Fruit fly (Drosophila melanogaster) whole organism, embryonic: ENCODE measurements around the gene CG5399.

ENCODE experiments used
- Antp ChIP-seq: fragments of 200-800 bp; sonication (Bioruptor generic); optimal IDR thresholded peaks from 3 replicates; lab custom pipeline; 2016; ENCODE audit warnings: missing biosample characterization, missing genetic modification characterization
- Blimp-1 ChIP-seq: fragments of 200-800 bp; sonication (Bioruptor generic); optimal IDR thresholded peaks from 3 replicates; lab custom pipeline; 2018; ENCODE audit warnings: missing biosample characterization, missing genetic modification characterization, mild to moderate bottlenecking, moderate library complexity, missing genetic modification reagents
- BtbVII ChIP-seq: fragments of 200-800 bp; sonication (Bioruptor generic); optimal IDR thresholded peaks from 3 replicates; lab custom pipeline; 2017; ENCODE audit warnings: missing biosample characterization, mild to moderate bottlenecking, missing genetic modification characterization
- CG13424 ChIP-seq: fragments of 200-800 bp; sonication (Bioruptor generic); optimal IDR thresholded peaks from 2 replicates; lab custom pipeline; 2019; ENCODE audit warnings: missing biosample characterization, mild to moderate bottlenecking, missing genetic modification characterization, moderate library complexity
- CG13775 ChIP-seq: fragments of 200-800 bp; sonication (Bioruptor generic); optimal IDR thresholded peaks from 3 replicates; lab custom pipeline; 2017; ENCODE audit warnings: missing biosample characterization, mild to moderate bottlenecking, missing genetic modification characterization
- CG17359 ChIP-seq: fragments of 200-800 bp; sonication (Bioruptor generic); optimal IDR thresholded peaks from 3 replicates; lab custom pipeline; 2018; ENCODE audit warnings: missing biosample characterization, mild to moderate bottlenecking, missing genetic modification characterization, moderate library complexity
- CG17361 ChIP-seq: fragments of 200-800 bp; sonication (Bioruptor generic); IDR thresholded peaks from 3 replicates; pipeline ENCODE4 v1.3.6; 2022; ENCODE audit warnings: missing biosample characterization, missing genetic modification characterization
- CG17912 ChIP-seq: fragments of 200-800 bp; sonication (Bioruptor generic); optimal IDR thresholded peaks from 2 replicates; lab custom pipeline; 2018; ENCODE audit warnings: missing biosample characterization, mild to moderate bottlenecking, missing genetic modification characterization
- CG18476 ChIP-seq: fragments of 200-800 bp; sonication (Bioruptor generic); optimal IDR thresholded peaks from 2 replicates; lab custom pipeline; 2016; ENCODE audit warnings: missing biosample characterization, mild to moderate bottlenecking, missing genetic modification characterization
- CG34376 ChIP-seq: fragments of 200-800 bp; sonication (Bioruptor generic); optimal IDR thresholded peaks from 2 replicates; lab custom pipeline; 2018; ENCODE audit warnings: missing biosample characterization, mild to moderate bottlenecking, missing genetic modification characterization
- CG4617 ChIP-seq: fragments of 200-800 bp; sonication (Bioruptor generic); optimal IDR thresholded peaks from 3 replicates; lab custom pipeline; 2016; ENCODE audit warnings: missing biosample characterization, missing genetic modification characterization, borderline replicate concordance
- CG4730 ChIP-seq: fragments of 200-800 bp; sonication (Bioruptor generic); IDR thresholded peaks from 2 replicates; pipeline ENCODE4 v1.3.6; 2022; ENCODE audit warnings: missing biosample characterization, missing genetic modification characterization
- CG5953 ChIP-seq: fragments of 200-800 bp; sonication (Bioruptor generic); IDR thresholded peaks from 2 replicates; pipeline ENCODE4 v1.3.6; 2022; ENCODE audit warnings: missing biosample characterization, missing genetic modification characterization
- CG6689 ChIP-seq: fragments of 200-800 bp; sonication (Bioruptor generic); IDR thresholded peaks from 2 replicates; pipeline ENCODE4 v1.3.6; 2022; ENCODE audit warnings: missing biosample characterization, missing genetic modification characterization
- CG8281 ChIP-seq: fragments of 200-800 bp; sonication (Bioruptor generic); optimal IDR thresholded peaks from 2 replicates; lab custom pipeline; 2018; ENCODE audit warnings: missing biosample characterization, mild to moderate bottlenecking, missing genetic modification characterization, moderate library complexity
- CG8290 ChIP-seq, 3 experiments: fragments of 200-800 bp; sonication (Bioruptor generic); optimal IDR thresholded peaks; 2 replicates each; lab custom pipeline; 2016 to 2019; ENCODE audit warnings: missing biosample characterization in 3 of 3, missing genetic modification characterization in 3 of 3, mild to moderate bottlenecking in 2 of 3, moderate library complexity in 1 of 3
- CG8924 ChIP-seq: fragments of 200-800 bp; optimal IDR thresholded peaks from 3 replicates; lab custom pipeline; 2019; ENCODE audit warnings: missing biosample characterization, mild to moderate bottlenecking, missing genetic modification characterization, moderate library complexity
- CG9609 ChIP-seq: fragments of 200-800 bp; sonication (Bioruptor generic); optimal IDR thresholded peaks from 3 replicates; lab custom pipeline; 2016; ENCODE audit warnings: missing biosample characterization, missing genetic modification characterization
- CG9797 ChIP-seq: fragments of 200-800 bp; sonication (Bioruptor generic); optimal IDR thresholded peaks from 3 replicates; lab custom pipeline; 2018; ENCODE audit warnings: missing biosample characterization, mild to moderate bottlenecking, missing genetic modification characterization
- Dbx ChIP-seq: fragments of 200-800 bp; sonication (Bioruptor generic); IDR thresholded peaks from 3 replicates; pipeline ENCODE4 v1.3.6; 2022; ENCODE audit warnings: missing biosample characterization, missing genetic modification characterization
- Dek ChIP-seq: fragments of 200-800 bp; sonication (Bioruptor generic); optimal IDR thresholded peaks from 3 replicates; lab custom pipeline; 2019; ENCODE audit warnings: missing biosample characterization, mild to moderate bottlenecking, missing genetic modification characterization, moderate library complexity
- Fer3 ChIP-seq: fragments of 200-800 bp; sonication (Bioruptor generic); optimal IDR thresholded peaks from 2 replicates; lab custom pipeline; 2018; ENCODE audit warnings: missing biosample characterization, mild to moderate bottlenecking, missing genetic modification characterization, moderate library complexity
- GATAe ChIP-seq: fragments of 200-800 bp; sonication (Bioruptor generic); conservative IDR thresholded peaks from 2 replicates; pipeline ENCODE4 v1.3.6; 2022; ENCODE audit warnings: missing biosample characterization, missing genetic modification characterization
- HLH3B ChIP-seq: fragments of 200-800 bp; sonication (Bioruptor generic); IDR thresholded peaks from 2 replicates; pipeline ENCODE4 v1.3.6; 2022; ENCODE audit warnings: missing biosample characterization, missing genetic modification characterization
- MESR4 ChIP-seq: fragments of 200-800 bp; sonication (Bioruptor generic); optimal IDR thresholded peaks from 2 replicates; lab custom pipeline; 2018; ENCODE audit warnings: missing biosample characterization, mild to moderate bottlenecking, missing genetic modification characterization, moderate library complexity
- Neu2 ChIP-seq: fragments of 200-800 bp; sonication (Bioruptor generic); optimal IDR thresholded peaks from 3 replicates; lab custom pipeline; 2016; ENCODE audit warnings: missing biosample characterization, missing genetic modification characterization, borderline replicate concordance
- Optix ChIP-seq: fragments of 200-800 bp; sonication (Bioruptor generic); IDR thresholded peaks from 3 replicates; pipeline ENCODE4 v1.3.6; 2022; ENCODE audit warnings: missing biosample characterization, missing genetic modification characterization
- Ravus ChIP-seq: fragments of 200-800 bp; sonication (Bioruptor generic); IDR thresholded peaks from 2 replicates; pipeline ENCODE4 v1.3.6; 2022; ENCODE audit warnings: missing biosample characterization, missing genetic modification characterization
- Rfx ChIP-seq: fragments of 200-800 bp; sonication (Bioruptor generic); IDR thresholded peaks from 2 replicates; pipeline ENCODE4 v1.3.6; 2022; ENCODE audit warnings: missing biosample characterization, missing genetic modification characterization
- Sin3A ChIP-seq: fragments of >200 bp; optimal IDR thresholded peaks from 2 replicates; lab custom pipeline; 2018
- Vsx1 ChIP-seq: fragments of 200-800 bp; sonication (Bioruptor generic); optimal IDR thresholded peaks from 2 replicates; lab custom pipeline; 2017; ENCODE audit warnings: missing biosample characterization, mild to moderate bottlenecking, missing genetic modification characterization, missing genetic modification reagents
- amos ChIP-seq: fragments of 200-800 bp; sonication (Bioruptor generic); IDR thresholded peaks from 2 replicates; pipeline ENCODE4 v1.3.6; 2022; ENCODE audit warnings: missing biosample characterization, missing genetic modification characterization; ENCODE audit not compliant: partially characterized antibody
- bbx ChIP-seq: fragments of 200-800 bp; sonication (Bioruptor generic); IDR thresholded peaks from 2 replicates; pipeline ENCODE4 v1.3.6; 2022; ENCODE audit warnings: missing biosample characterization, missing genetic modification characterization; ENCODE audit not compliant: partially characterized antibody
- cad ChIP-seq: fragments of >200 bp; optimal IDR thresholded peaks from 2 replicates; lab custom pipeline; 2017; ENCODE audit warnings: missing biosample characterization, missing genetic modification characterization
- cato ChIP-seq: fragments of 200-800 bp; sonication (Bioruptor generic); optimal IDR thresholded peaks from 2 replicates; lab custom pipeline; 2016; ENCODE audit warnings: missing biosample characterization, missing genetic modification characterization, borderline replicate concordance
- ci ChIP-seq: fragments of 200-800 bp; sonication (Bioruptor generic); IDR thresholded peaks from 3 replicates; pipeline ENCODE4 v1.3.6; 2022; ENCODE audit warnings: missing biosample characterization, missing genetic modification characterization
- dimm ChIP-seq: fragments of 200-800 bp; sonication (Bioruptor generic); IDR thresholded peaks from 2 replicates; pipeline ENCODE4 v1.3.6; 2022; ENCODE audit warnings: missing biosample characterization, missing genetic modification characterization
- dm ChIP-seq: fragments of 200-800 bp; sonication (Bioruptor generic); optimal IDR thresholded peaks from 3 replicates; lab custom pipeline; 2016; ENCODE audit warnings: missing biosample characterization, missing genetic modification characterization
- dmrt11E ChIP-seq: fragments of 200-800 bp; sonication (Bioruptor generic); optimal IDR thresholded peaks from 3 replicates; lab custom pipeline; 2018; ENCODE audit warnings: missing biosample characterization, mild to moderate bottlenecking, missing genetic modification characterization, moderate library complexity
- mam ChIP-seq: fragments of 200-800 bp; sonication (Bioruptor generic); optimal IDR thresholded peaks from 3 replicates; lab custom pipeline; 2016; ENCODE audit warnings: missing biosample characterization, missing genetic modification characterization
- pho ChIP-seq: fragments of 200-800 bp; sonication (Bioruptor generic); optimal IDR thresholded peaks from 2 replicates; lab custom pipeline; 2016; ENCODE audit warnings: missing biosample characterization, missing genetic modification characterization
- ranshi ChIP-seq: fragments of 200-800 bp; sonication (Bioruptor generic); IDR thresholded peaks from 2 replicates; pipeline ENCODE4 v1.3.6; 2022; ENCODE audit warnings: missing biosample characterization, missing genetic modification characterization
- run ChIP-seq: fragments of 200-800 bp; sonication (Bioruptor generic); optimal IDR thresholded peaks from 3 replicates; lab custom pipeline; 2018; ENCODE audit warnings: missing biosample characterization, mild to moderate bottlenecking, missing genetic modification characterization
- sens ChIP-seq: fragments of 200-800 bp; sonication (Bioruptor generic); peaks from one replicate; lab custom pipeline; 2016; ENCODE audit warnings: missing biosample characterization, missing genetic modification characterization
- slp2 ChIP-seq: fragments of 200-800 bp; sonication (Bioruptor generic); optimal IDR thresholded peaks from 2 replicates; lab custom pipeline; 2016; ENCODE audit warnings: missing biosample characterization, missing genetic modification characterization
- sr ChIP-seq: fragments of 200-800 bp; sonication (Bioruptor generic); IDR thresholded peaks from 3 replicates; pipeline ENCODE4 v1.3.6; 2022; ENCODE audit warnings: missing biosample characterization, missing genetic modification characterization
- sug ChIP-seq: fragments of 200-800 bp; optimal IDR thresholded peaks from 2 replicates; lab custom pipeline; 2019; ENCODE audit warnings: missing biosample characterization, mild to moderate bottlenecking, missing genetic modification characterization, moderate library complexity
- tap ChIP-seq: fragments of 200-800 bp; optimal IDR thresholded peaks from 3 replicates; lab custom pipeline; 2019; ENCODE audit warnings: missing biosample characterization, mild to moderate bottlenecking, missing genetic modification characterization, moderate library complexity
- ttk ChIP-seq: fragments of 200-800 bp; sonication (Bioruptor generic); IDR thresholded peaks from 2 replicates; pipeline ENCODE4 v2.1.2; 2022; ENCODE audit warnings: missing biosample characterization, missing genetic modification characterization
- twi ChIP-seq: fragments of 200-800 bp; optimal IDR thresholded peaks from 2 replicates; lab custom pipeline; 2019; ENCODE audit warnings: missing biosample characterization, mild to moderate bottlenecking, missing genetic modification characterization, moderate library complexity
- unpg ChIP-seq: fragments of 200-800 bp; sonication (Bioruptor generic); optimal IDR thresholded peaks from 3 replicates; lab custom pipeline; 2018; ENCODE audit warnings: missing biosample characterization, mild to moderate bottlenecking, missing genetic modification characterization, moderate library complexity
- usp ChIP-seq: fragments of >200 bp; optimal IDR thresholded peaks from 2 replicates; lab custom pipeline; 2017; ENCODE audit warnings: missing biosample characterization, missing genetic modification characterization

Gene CG5399

DNA sequence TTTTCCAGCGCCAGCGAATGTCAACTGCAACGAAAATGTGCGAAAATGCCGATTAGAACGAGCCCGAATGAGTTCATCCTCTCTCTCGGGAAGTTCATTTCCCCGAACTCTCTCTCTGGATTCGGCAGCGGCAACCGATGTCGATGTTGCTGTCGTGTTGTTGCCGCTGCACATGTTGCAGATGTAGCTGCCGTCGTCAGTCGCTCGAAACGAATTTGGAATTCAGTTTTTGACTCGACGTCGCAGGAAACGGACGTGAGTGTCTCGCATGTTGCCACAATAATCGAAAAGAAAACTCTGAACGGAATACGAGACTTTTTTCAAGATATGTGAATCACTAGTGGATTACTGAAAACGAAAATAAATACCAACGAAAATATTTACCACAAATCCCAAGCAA, 29.1 kb upstream of the CG5399 start, which contains the start of gene pxb (continued):
- TF ChIP-seq pho (GFP tag; lab: Kevin White, UChicago) (no peak), sens (peak; percentile 85), CG17912 (GFP tag; lab: Kevin White, UChicago) (no peak), CG4617 (GFP tag; lab: Kevin White, UChicago) (no peak), BtbVII (GFP tag; lab: Kevin White, UChicago) (no peak), CG34376 (GFP tag; lab: Kevin White, UChicago) (no peak), CG8290 (GFP tag; optimal IDR thresholded peaks at IDR 0.05; lab: Kevin White, UChicago) (peak; percentile 15), CG8290 (tag; optimal IDR thresholded peaks at IDR 0.05; lab: Kevin White, UChicago) (peak in 1 of 2 experiments; percentile 53), tap (tag; lab: Kevin White, UChicago) (no peak), usp (GFP tag; lab: Kevin White, UChicago) (no peak), Blimp-1 (GFP tag; lab: Kevin White, UChicago) (no peak), dm (GFP tag; lab: Kevin White, UChicago) (no peak), Vsx1 (GFP tag; lab: Kevin White, UChicago) (no peak), Ravus (GFP tag; lab: Robert Waterston, UW) (no peak), cato (GFP tag; lab: Kevin White, UChicago) (no peak), dmrt11E (tag; lab: Kevin White, UChicago) (no peak), Rfx (no peak; the same call in 1 of the 2 replicates), CG8924 (tag; lab: Kevin White, UChicago) (peak; percentile 38), mam (no peak), Sin3A (lab: Kevin White, UChicago) (no peak), CG13424 (tag; lab: Kevin White, UChicago) (peak; percentile 3), CG17359 (tag; lab: Kevin White, UChicago) (peak; percentile 24), CG9797 (GFP tag; lab: Kevin White, UChicago) (no peak), CG13775 (GFP tag; lab: Kevin White, UChicago) (peak; percentile 5), unpg (peak; percentile 47), amos (peak; percentile 39; the same call in 1 of the 2 replicates), Antp (GFP tag; lab: Kevin White, UChicago) (no peak), dimm (GFP tag; lab: Robert Waterston, UW) (no peak), Dek (no peak), MESR4 (GFP tag; lab: Kevin White, UChicago) (no peak), CG17361 (no peak), slp2 (no peak), CG6689 (GFP tag; lab: Robert Waterston, UW) (no peak), CG5953 (GFP tag; lab: Robert Waterston, UW) (no peak), CG4730 (no peak), sug (tag; lab: Kevin White, UChicago) (no peak), sr (GFP tag; lab: Robert Waterston, UW) (peak; percentile 16; the same call in 1 of the 3 replicates), bbx (peak; percentile 69), twi (tag; lab: Kevin White, UChicago) (peak; percentile 31), Neu2 (GFP tag; lab: Kevin White, UChicago) (no peak), HLH3B (GFP tag; lab: Robert Waterston, UW) (no peak), Fer3 (no peak), ranshi (GFP tag; lab: Robert Waterston, UW) (no peak), run (tag; lab: Kevin White, UChicago) (no peak), CG18476 (GFP tag; lab: Kevin White, UChicago) (no peak), cad (GFP tag; lab: Kevin White, UChicago) (no peak), CG8281 (tag; lab: Kevin White, UChicago) (no peak), GATAe (GFP tag; lab: Robert Waterston, UW) (no peak), ci (GFP tag; lab: Robert Waterston, UW) (peak; percentile 45; the same call in 2 of the 3 replicates), Dbx (GFP tag; lab: Robert Waterston, UW) (no peak), ttk (GFP tag; lab: Robert Waterston, UW) (no peak), CG9609 (GFP tag; lab: Kevin White, UChicago) (no peak), Optix (GFP tag; lab: Robert Waterston, UW) (no peak)
